Fruit fly (Drosophila melanogaster) whole organism, prepupa: Measurements from ENCODE around the gene cher.

ENCODE experiments used
- CG10631 ChIP-seq: fragments of 200-800 bp; sonication (Bioruptor generic); optimal IDR thresholded peaks from 2 replicates; lab custom pipeline; 2016; ENCODE audit warnings: missing biosample characterization, missing genetic modification characterization
- CG10669 ChIP-seq: fragments of 200-800 bp; sonication (Bioruptor generic); optimal IDR thresholded peaks from 3 replicates; lab custom pipeline; 2018; ENCODE audit warnings: missing biosample characterization, mild to moderate bottlenecking, missing genetic modification characterization, moderate library complexity
- CG11294 ChIP-seq: fragments of 200-800 bp; sonication (Bioruptor generic); IDR thresholded peaks from 2 replicates; pipeline ENCODE4 v1.3.6; 2022; ENCODE audit warnings: missing biosample characterization, missing genetic modification characterization
- CG11762 ChIP-seq: fragments of 200-800 bp; sonication (Bioruptor generic); optimal IDR thresholded peaks from 3 replicates; lab custom pipeline; 2016; ENCODE audit warnings: missing biosample characterization, missing genetic modification characterization; ENCODE audit not compliant: insufficient read depth
- CG11902 ChIP-seq: fragments of 200-800 bp; sonication (Bioruptor generic); optimal IDR thresholded peaks from 3 replicates; lab custom pipeline; 2016; ENCODE audit warnings: missing biosample characterization, missing genetic modification characterization
- CG15336 ChIP-seq: fragments of 200-800 bp; sonication (Bioruptor generic); IDR thresholded peaks from 2 replicates; pipeline ENCODE4 v1.3.6; 2022; ENCODE audit warnings: missing biosample characterization, missing genetic modification characterization
- CG3032 ChIP-seq: fragments of 200-800 bp; optimal IDR thresholded peaks from 2 replicates; lab custom pipeline; 2019; ENCODE audit warnings: missing biosample characterization, mild to moderate bottlenecking, missing genetic modification characterization, moderate library complexity
- CG31627 ChIP-seq: fragments of 200-800 bp; sonication (Bioruptor generic); optimal IDR thresholded peaks from 3 replicates; lab custom pipeline; 2016; ENCODE audit warnings: missing biosample characterization, missing genetic modification characterization
- CG32006 ChIP-seq: fragments of 200-800 bp; sonication (Bioruptor generic); optimal IDR thresholded peaks from 3 replicates; lab custom pipeline; 2017; ENCODE audit warnings: missing biosample characterization, mild to moderate bottlenecking, missing genetic modification characterization
- CG3919 ChIP-seq: fragments of 200-800 bp; sonication (Bioruptor generic); optimal IDR thresholded peaks from 3 replicates; lab custom pipeline; 2016; ENCODE audit warnings: missing biosample characterization, missing genetic modification characterization
- CG6163 ChIP-seq: fragments of 200-800 bp; sonication (Bioruptor generic); IDR thresholded peaks from 3 replicates; pipeline ENCODE4 v1.3.6; 2022; ENCODE audit warnings: missing biosample characterization, missing genetic modification characterization
- CG6276 ChIP-seq: fragments of 200-800 bp; sonication (Bioruptor generic); optimal IDR thresholded peaks from 2 replicates; lab custom pipeline; 2017; ENCODE audit warnings: missing biosample characterization, mild to moderate bottlenecking, missing genetic modification characterization
- CG7368 ChIP-seq: fragments of 200-800 bp; sonication (Bioruptor generic); optimal IDR thresholded peaks from 3 replicates; lab custom pipeline; 2016; ENCODE audit warnings: missing biosample characterization, missing genetic modification characterization
- CG8119 ChIP-seq: fragments of 200-800 bp; sonication (Bioruptor generic); IDR thresholded peaks from 3 replicates; pipeline ENCODE4 v1.3.6; 2022; ENCODE audit warnings: missing biosample characterization, missing genetic modification characterization
- CG8319 ChIP-seq: fragments of 200-800 bp; sonication (Bioruptor generic); optimal IDR thresholded peaks from 3 replicates; lab custom pipeline; 2016; ENCODE audit warnings: missing biosample characterization, missing genetic modification characterization
- CG8632 ChIP-seq: fragments of 200-800 bp; sonication (Bioruptor generic); optimal IDR thresholded peaks from 3 replicates; lab custom pipeline; 2016; ENCODE audit warnings: missing biosample characterization, missing genetic modification characterization
- Eip78C ChIP-seq: fragments of 200-800 bp; sonication (Bioruptor generic); peaks from one replicate; lab custom pipeline; 2016; ENCODE audit warnings: missing biosample characterization, missing genetic modification characterization
- Eip93F ChIP-seq: fragments of 200-800 bp; sonication (Bioruptor generic); optimal IDR thresholded peaks from 2 replicates; lab custom pipeline; 2016; ENCODE audit warnings: missing biosample characterization, mild to moderate bottlenecking, missing genetic modification characterization
- Ets96B ChIP-seq: fragments of 200-800 bp; optimal IDR thresholded peaks from 2 replicates; lab custom pipeline; 2019; ENCODE audit warnings: missing biosample characterization, mild to moderate bottlenecking, missing genetic modification characterization, moderate library complexity
- Gug ChIP-seq: fragments of 200-800 bp; sonication (Bioruptor generic); IDR thresholded peaks from 2 replicates; pipeline ENCODE4 v1.3.6; 2022; ENCODE audit warnings: missing biosample characterization, missing genetic modification characterization
- Hr38 ChIP-seq: sonication (Bioruptor generic); optimal IDR thresholded peaks from 2 replicates; lab custom pipeline; 2016; ENCODE audit warnings: missing biosample characterization, missing genetic modification characterization
- Hr39 ChIP-seq: fragments of 200-800 bp; sonication (Bioruptor generic); optimal IDR thresholded peaks from 2 replicates; lab custom pipeline; 2016; ENCODE audit warnings: missing biosample characterization, missing genetic modification characterization
- Met ChIP-seq: fragments of 200-800 bp; sonication (Bioruptor generic); optimal IDR thresholded peaks from 3 replicates; lab custom pipeline; 2016; ENCODE audit warnings: missing biosample characterization, missing genetic modification characterization
- Sox102F ChIP-seq: fragments of 200-800 bp; sonication (Bioruptor generic); optimal IDR thresholded peaks from 2 replicates; lab custom pipeline; 2016; ENCODE audit warnings: missing biosample characterization, mild to moderate bottlenecking, missing genetic modification characterization
- Sox14 ChIP-seq: fragments of 200-800 bp; sonication (Bioruptor generic); optimal IDR thresholded peaks from 3 replicates; lab custom pipeline; 2016; ENCODE audit warnings: missing biosample characterization, missing genetic modification characterization
- acj6 ChIP-seq: fragments of 200-800 bp; sonication (Bioruptor generic); optimal IDR thresholded peaks from 3 replicates; lab custom pipeline; 2016; ENCODE audit warnings: missing biosample characterization, missing genetic modification characterization
- cyc ChIP-seq: fragments of 200-800 bp; sonication (Bioruptor generic); optimal IDR thresholded peaks from 3 replicates; lab custom pipeline; 2016; ENCODE audit warnings: missing biosample characterization, missing genetic modification characterization
- dac ChIP-seq: fragments of 200-800 bp; sonication (Bioruptor generic); optimal IDR thresholded peaks from 2 replicates; lab custom pipeline; 2017; ENCODE audit warnings: missing biosample characterization, mild to moderate bottlenecking, missing genetic modification characterization
- dsx ChIP-seq: fragments of 200-800 bp; optimal IDR thresholded peaks from 3 replicates; lab custom pipeline; 2019; ENCODE audit warnings: missing biosample characterization, mild to moderate bottlenecking, missing genetic modification characterization, moderate library complexity; ENCODE audit not compliant: poor library complexity, severe bottlenecking
- eg ChIP-seq: fragments of 200-800 bp; sonication (Bioruptor generic); IDR thresholded peaks from 3 replicates; pipeline ENCODE4 v1.3.6; 2022; ENCODE audit warnings: missing biosample characterization, missing genetic modification characterization
- esn ChIP-seq: fragments of 200-800 bp; sonication (Bioruptor generic); optimal IDR thresholded peaks from 2 replicates; lab custom pipeline; 2016; ENCODE audit warnings: missing biosample characterization, mild to moderate bottlenecking, missing genetic modification characterization, moderate library complexity
- fd59A ChIP-seq: fragments of 200-800 bp; sonication (Bioruptor generic); optimal IDR thresholded peaks from 2 replicates; lab custom pipeline; 2017; ENCODE audit warnings: missing biosample characterization, mild to moderate bottlenecking, missing genetic modification characterization, missing genetic modification reagents
- fd85E ChIP-seq: fragments of 200-800 bp; sonication (Bioruptor generic); optimal IDR thresholded peaks from 3 replicates; lab custom pipeline; 2016; ENCODE audit warnings: missing biosample characterization, missing genetic modification characterization
- fkh ChIP-seq: fragments of 200-800 bp; sonication (Bioruptor generic); optimal IDR thresholded peaks from 3 replicates; lab custom pipeline; 2017; ENCODE audit warnings: missing biosample characterization, mild to moderate bottlenecking, missing genetic modification characterization, moderate library complexity
- lz ChIP-seq: fragments of 200-800 bp; sonication (Bioruptor generic); optimal IDR thresholded peaks from 3 replicates; lab custom pipeline; 2016; ENCODE audit warnings: missing biosample characterization, missing genetic modification characterization
- net ChIP-seq: fragments of 200-800 bp; sonication (Bioruptor generic); optimal IDR thresholded peaks from 3 replicates; lab custom pipeline; 2016; ENCODE audit warnings: missing biosample characterization, missing genetic modification characterization
- ss ChIP-seq, 2 experiments: fragments of 200-800 bp; sonication (Bioruptor generic); optimal IDR thresholded peaks; 2 replicates in 1 of 2; 3 replicates in 1 of 2; lab custom pipeline; 2017 to 2018; ENCODE audit warnings: mild to moderate bottlenecking in 2 of 2, missing biosample characterization in 2 of 2, missing genetic modification characterization in 2 of 2, moderate library complexity in 1 of 2
- svp ChIP-seq: fragments of 200-800 bp; sonication (Bioruptor generic); peaks from one replicate; lab custom pipeline; 2016; ENCODE audit warnings: missing biosample characterization, missing genetic modification characterization
- topi ChIP-seq: fragments of 200-800 bp; sonication (Bioruptor generic); optimal IDR thresholded peaks from 3 replicates; lab custom pipeline; 2016; ENCODE audit warnings: missing biosample characterization, missing genetic modification characterization
- vri ChIP-seq: fragments of 200-800 bp; sonication (Bioruptor generic); optimal IDR thresholded peaks from 3 replicates; lab custom pipeline; 2016; ENCODE audit warnings: missing biosample characterization, mild to moderate bottlenecking, missing genetic modification characterization

cher gene

dm6 chr3R:17072526-17073114 is 52.6 kb downstream of the cher start, which contains the start of the genes Ns1 and mRpS11:
Gene Ns1 (minus strand): TSS chr3R:17072675.
Gene mRpS11 (plus strand): TSS chr3R:17072732.
- TF ChIP-seq svp (GFP tag; lab: Kevin White, UChicago) (peak; percentile 67), Eip78C (no peak), CG8119 (GFP tag; lab: Robert Waterston, UW) (no peak), esn (GFP tag; lab: Kevin White, UChicago) (peak; percentile 27), topi (GFP tag; lab: Kevin White, UChicago) (no peak), CG11762 (GFP tag; lab: Kevin White, UChicago) (no peak), lz (GFP tag; lab: Kevin White, UChicago) (peak; percentile 15), Hr39 (no peak), fkh (peak; percentile 13), Sox14 (GFP tag; lab: Kevin White, UChicago) (peak; percentile 48), cyc (GFP tag; lab: Kevin White, UChicago) (peak; percentile 28), vri (peak; percentile 95), CG3032 (tag; lab: Kevin White, UChicago) (peak; percentile 34), CG6276 (GFP tag; lab: Kevin White, UChicago) (no peak), CG10669 (GFP tag; lab: Kevin White, UChicago) (no peak), CG31627 (GFP tag; lab: Kevin White, UChicago) (peak; percentile 22), CG6163 (GFP tag; lab: Robert Waterston, UW) (0 out of 3 replicates have a peak, but pooled peaks have one; percentile 37)

dm6 chr3R:17067721-17068120 is 57.5 kb downstream of the cher start:
- TF ChIP-seq net (GFP tag; lab: Kevin White, UChicago) (no peak), Eip78C (peak; percentile 11), svp (GFP tag; lab: Kevin White, UChicago) (peak; percentile 66), vri (peak; percentile 96), fkh (peak; percentile 44)

DNA sequence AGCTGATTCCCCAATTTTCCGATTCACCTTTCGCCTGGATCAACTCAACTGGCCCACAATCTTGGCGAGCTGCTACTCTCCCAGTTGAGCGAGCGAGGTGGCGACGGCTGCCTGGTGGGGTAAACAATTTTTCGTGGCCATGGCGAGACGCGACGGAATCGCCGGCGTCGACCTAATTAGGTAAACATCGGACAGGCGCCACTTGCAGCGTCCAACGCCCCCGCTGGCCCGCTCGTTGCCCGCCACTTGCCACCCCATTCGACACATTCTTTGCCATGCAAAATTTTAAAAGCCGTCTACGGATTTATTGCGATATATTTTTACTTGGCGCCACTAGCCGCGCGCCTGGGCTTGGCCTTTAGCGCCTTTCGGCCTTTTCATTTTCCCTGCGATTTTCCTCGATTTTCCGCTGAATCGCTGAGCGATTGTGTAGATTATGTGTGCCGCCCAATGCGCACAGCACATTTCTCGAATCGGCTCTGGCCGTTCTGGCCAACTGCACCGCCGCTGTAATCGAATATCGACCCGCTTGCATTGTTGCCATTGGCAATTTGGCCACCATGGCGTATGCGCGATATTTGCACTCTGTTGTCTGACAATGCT is 58.3 kb downstream of the cher start:
- TF ChIP-seq dsx (GFP tag; lab: Kevin White, UChicago) (no peak), CG15336 (no peak), svp (GFP tag; lab: Kevin White, UChicago) (peak; percentile 50), cyc (GFP tag; lab: Kevin White, UChicago) (no peak), eg (GFP tag; lab: Robert Waterston, UW) (0 out of 3 replicates have a peak, but pooled peaks have one; percentile 10), Met (GFP tag; lab: Kevin White, UChicago) (no peak), Eip93F (GFP tag; lab: Kevin White, UChicago) (peak; percentile 11), CG11902 (no peak)
- TF ChIP-seq, all 60 proteins: peak for 3

dm6 chr3R:17066077-17066476 is 59.1 kb downstream of the cher start:
- TF ChIP-seq Eip78C, result peak; percentile 38
- no peak for TF ChIP-seq Gug (GFP tag; lab: Robert Waterston, UW)

DNA sequence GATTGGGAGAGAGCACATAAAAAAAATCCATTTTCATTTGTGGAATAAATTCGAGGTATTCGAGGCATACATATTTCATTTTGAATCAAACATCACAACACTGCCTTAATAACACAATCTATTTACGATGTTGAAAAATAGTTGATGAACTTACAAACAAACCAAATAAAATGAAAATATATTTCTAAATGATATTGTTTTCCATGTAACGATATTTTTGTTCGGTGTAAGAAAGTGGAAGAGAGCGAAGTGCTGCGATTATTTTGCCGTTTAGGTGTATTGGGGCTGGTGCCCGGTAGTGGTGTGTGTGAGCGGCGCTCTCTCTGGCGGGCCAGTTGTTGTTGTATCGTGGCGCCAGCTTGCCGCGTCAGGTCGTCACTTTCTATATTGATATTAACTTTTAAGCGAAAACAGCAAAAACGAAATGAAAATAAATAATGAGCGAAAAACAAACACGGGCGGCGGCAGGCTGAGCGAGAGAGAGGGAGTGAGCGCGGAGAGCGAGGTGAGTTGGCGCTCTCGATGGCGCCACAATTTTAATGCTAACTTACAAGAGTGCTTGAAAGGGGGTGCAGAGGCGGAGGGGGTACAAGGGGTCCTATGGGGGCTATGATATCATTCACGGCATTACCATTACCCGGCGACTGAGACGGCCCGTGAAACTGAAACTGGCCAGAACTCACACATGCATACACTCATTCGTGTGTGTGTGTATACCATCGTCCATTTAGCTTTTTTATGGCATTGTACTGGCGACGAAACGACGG is 60.0 kb downstream of the cher start:
- TF ChIP-seq Gug (GFP tag; lab: Robert Waterston, UW), result peak; percentile 84
- TF ChIP-seq CG6276 (GFP tag; lab: Kevin White, UChicago), result peak; percentile 91
- peak; percentile 82 for TF ChIP-seq CG3032 (tag; lab: Kevin White, UChicago)
- TF ChIP-seq acj6 (GFP tag; lab: Kevin White, UChicago), result peak; percentile 93
- TF ChIP-seq CG3919 (GFP tag; lab: Kevin White, UChicago), result peak; percentile 94
- TF ChIP-seq ss (GFP tag; optimal IDR thresholded peaks at IDR 0.05; lab: Kevin White, UChicago), result peak; percentile 88 to 92
- peak; percentile 99 for TF ChIP-seq svp (GFP tag; lab: Kevin White, UChicago)
- peak; percentile 95 for TF ChIP-seq net (GFP tag; lab: Kevin White, UChicago)
- TF ChIP-seq CG7368, result peak; percentile 90
- TF ChIP-seq CG11294, result peak; percentile 10; the same call in 1 of the 2 replicates
- TF ChIP-seq CG32006 (GFP tag; lab: Kevin White, UChicago), result peak; percentile 97
- TF ChIP-seq fd85E (GFP tag; lab: Kevin White, UChicago), result peak; percentile 80
- TF ChIP-seq dac (GFP tag; lab: Kevin White, UChicago), result peak; percentile 91
- TF ChIP-seq Sox102F (GFP tag; lab: Kevin White, UChicago), result peak; percentile 97
- peak; percentile 90 for TF ChIP-seq CG11762 (GFP tag; lab: Kevin White, UChicago)
- no peak for TF ChIP-seq Hr38 (GFP tag; lab: Kevin White, UChicago)
- TF ChIP-seq CG10631 (GFP tag; lab: Kevin White, UChicago), result peak; percentile 91
- TF ChIP-seq fd59A (GFP tag; lab: Kevin White, UChicago), result peak; percentile 80
- peak; percentile 91 for TF ChIP-seq Ets96B (tag; lab: Kevin White, UChicago)
- TF ChIP-seq CG8632 (GFP tag; lab: Kevin White, UChicago), result peak; percentile 93
- peak; percentile 87 for TF ChIP-seq CG8319 (GFP tag; lab: Kevin White, UChicago)
